Worm (Caenorhabditis elegans) whole organism, late embryonic: ENCODE results near the gene C35B1.5.
A peak's percentile ranks its signal among the peaks of the same experiment; 100 is the strongest.

Source experiments
- C08G9.2 ChIP-seq: sonication (generic microtip); optimal IDR thresholded peaks from 2 replicates; lab custom pipeline; 2016; ENCODE audit warnings: mild to moderate bottlenecking, missing genetic modification characterization, moderate library complexity, missing compliant biosample characterization
- F13H6.1 ChIP-seq: sonication (generic microtip); optimal IDR thresholded peaks from 2 replicates; lab custom pipeline; 2016; ENCODE audit warnings: missing genetic modification characterization, missing compliant biosample characterization
- T23F11.4 ChIP-seq: fragments of 200-800 bp; sonication (Bioruptor generic); optimal IDR thresholded peaks from 2 replicates; lab custom pipeline; 2018; ENCODE audit warnings: mild to moderate bottlenecking, missing genetic modification characterization, missing compliant biosample characterization
- ahr-1 ChIP-seq: sonication (generic microtip); optimal IDR thresholded peaks from 2 replicates; lab custom pipeline; 2016; ENCODE audit warnings: missing genetic modification characterization, missing compliant biosample characterization
- ceh-18 ChIP-seq: sonication (generic microtip); optimal IDR thresholded peaks from 2 replicates; lab custom pipeline; 2016; ENCODE audit warnings: missing genetic modification characterization, missing compliant biosample characterization
- ceh-19 ChIP-seq: fragments of 200-800 bp; sonication (Bioruptor generic); optimal IDR thresholded peaks from 2 replicates; lab custom pipeline; 2018; ENCODE audit warnings: mild to moderate bottlenecking, missing genetic modification characterization, missing compliant biosample characterization
- ceh-2 ChIP-seq: sonication (generic microtip); optimal IDR thresholded peaks from 2 replicates; lab custom pipeline; 2016; ENCODE audit warnings: missing genotype, missing genetic modification characterization, missing compliant biosample characterization
- ceh-30 ChIP-seq: fragments of 150-350 bp; optimal IDR thresholded peaks from 2 replicates; lab custom pipeline; 2014; ENCODE audit warnings: missing biosample characterization, missing genetic modification characterization
- ceh-31 ChIP-seq: sonication (generic microtip); optimal IDR thresholded peaks from 2 replicates; lab custom pipeline; 2016; ENCODE audit warnings: missing genetic modification characterization, missing compliant biosample characterization
- ceh-34 ChIP-seq: sonication (generic microtip); optimal IDR thresholded peaks from 2 replicates; lab custom pipeline; 2016; ENCODE audit warnings: mild to moderate bottlenecking, missing genetic modification characterization, missing compliant biosample characterization
- ceh-45 ChIP-seq: fragments of 200-800 bp; sonication (Bioruptor generic); IDR thresholded peaks from 2 replicates; pipeline ENCODE4 v1.3.6; 2022; ENCODE audit warnings: missing genetic modification reagents, missing genetic modification characterization, missing compliant biosample characterization
- ceh-48 ChIP-seq: sonication (generic microtip); optimal IDR thresholded peaks from 2 replicates; lab custom pipeline; 2016; ENCODE audit warnings: missing genetic modification characterization, inconsistent platforms, missing compliant biosample characterization
- ceh-6 ChIP-seq: fragments of 200-800 bp; sonication (Bioruptor generic); optimal IDR thresholded peaks from 2 replicates; lab custom pipeline; 2018; ENCODE audit warnings: mild to moderate bottlenecking, missing genetic modification characterization, missing compliant biosample characterization
- ceh-9 ChIP-seq: sonication (generic microtip); optimal IDR thresholded peaks from 2 replicates; lab custom pipeline; 2016; ENCODE audit warnings: mild to moderate bottlenecking, missing genetic modification characterization, inconsistent platforms, missing compliant biosample characterization
- che-1 ChIP-seq: sonication (generic microtip); optimal IDR thresholded peaks from 2 replicates; lab custom pipeline; 2016; ENCODE audit warnings: mild to moderate bottlenecking, missing genetic modification characterization, missing compliant biosample characterization
- dmd-4 ChIP-seq: sonication (generic microtip); optimal IDR thresholded peaks from 2 replicates; lab custom pipeline; 2016; ENCODE audit warnings: borderline replicate concordance, missing genetic modification characterization, missing compliant biosample characterization
- dve-1 ChIP-seq: sonication (generic microtip); optimal IDR thresholded peaks from 2 replicates; lab custom pipeline; 2017; ENCODE audit warnings: antibody characterized with exemption, mild to moderate bottlenecking, missing genetic modification characterization, missing compliant biosample characterization
- elt-2 ChIP-seq: sonication (generic microtip); optimal IDR thresholded peaks from 2 replicates; lab custom pipeline; 2016; ENCODE audit warnings: missing genetic modification reagents, missing genetic modification characterization, missing compliant biosample characterization
- elt-4 ChIP-seq: sonication (generic microtip); optimal IDR thresholded peaks from 2 replicates; lab custom pipeline; 2016; ENCODE audit warnings: missing genetic modification characterization, missing compliant biosample characterization
- ets-4 ChIP-seq: sonication (generic microtip); optimal IDR thresholded peaks from 2 replicates; lab custom pipeline; 2016; ENCODE audit warnings: missing genetic modification characterization, missing compliant biosample characterization
- fkh-10 ChIP-seq: fragments of 150-350 bp; optimal IDR thresholded peaks from 2 replicates; lab custom pipeline; 2014; ENCODE audit warnings: missing biosample characterization, missing genetic modification reagents, missing genetic modification characterization
- fkh-6 ChIP-seq: sonication (generic microtip); optimal IDR thresholded peaks from 2 replicates; lab custom pipeline; 2016; ENCODE audit warnings: missing genetic modification characterization, missing compliant biosample characterization
- hlh-13 ChIP-seq: fragments of 200-800 bp; sonication (Bioruptor generic); optimal IDR thresholded peaks from 2 replicates; lab custom pipeline; 2018; ENCODE audit warnings: mild to moderate bottlenecking, missing genetic modification characterization, missing compliant biosample characterization
- hlh-15 ChIP-seq: sonication (generic microtip); optimal IDR thresholded peaks from 2 replicates; lab custom pipeline; 2016; ENCODE audit warnings: missing genetic modification characterization, missing compliant biosample characterization
- hlh-8 ChIP-seq: sonication (generic microtip); optimal IDR thresholded peaks from 2 replicates; lab custom pipeline; 2016; ENCODE audit warnings: missing genotype, missing genetic modification characterization, missing compliant biosample characterization
- lim-6 ChIP-seq: sonication (generic microtip); optimal IDR thresholded peaks from 2 replicates; lab custom pipeline; 2016; ENCODE audit warnings: missing genetic modification characterization, missing compliant biosample characterization
- lin-11 ChIP-seq: fragments of 200-800 bp; sonication (Bioruptor generic); optimal IDR thresholded peaks from 2 replicates; lab custom pipeline; 2018; ENCODE audit warnings: mild to moderate bottlenecking, missing genetic modification characterization, missing compliant biosample characterization
- mec-3 ChIP-seq: sonication (generic microtip); optimal IDR thresholded peaks from 2 replicates; lab custom pipeline; 2016; ENCODE audit warnings: borderline replicate concordance, missing genetic modification characterization, missing compliant biosample characterization
- nfya-1 ChIP-seq: sonication (generic microtip); optimal IDR thresholded peaks from 2 replicates; lab custom pipeline; 2017; ENCODE audit warnings: missing genetic modification characterization, mild to moderate bottlenecking, missing compliant biosample characterization, antibody characterized with exemption, moderate library complexity
- npax-4 ChIP-seq: sonication (generic microtip); optimal IDR thresholded peaks from 2 replicates; lab custom pipeline; 2016; ENCODE audit warnings: missing genetic modification characterization, missing compliant biosample characterization
- odd-2 ChIP-seq: sonication (generic microtip); optimal IDR thresholded peaks from 2 replicates; lab custom pipeline; 2017; ENCODE audit warnings: antibody characterized with exemption, mild to moderate bottlenecking, missing genetic modification characterization, missing compliant biosample characterization
- pag-3 ChIP-seq: sonication (generic microtip); optimal IDR thresholded peaks from 2 replicates; lab custom pipeline; 2016; ENCODE audit warnings: missing compliant biosample characterization, missing genetic modification characterization, borderline replicate concordance
- pax-1 ChIP-seq: fragments of 150-350 bp; optimal IDR thresholded peaks from 2 replicates; lab custom pipeline; 2014; ENCODE audit warnings: missing biosample characterization, missing genetic modification characterization
- pha-2 ChIP-seq: sonication (generic microtip); optimal IDR thresholded peaks from 2 replicates; lab custom pipeline; 2017; ENCODE audit warnings: mild to moderate bottlenecking, missing genetic modification characterization, missing compliant biosample characterization
- pros-1 ChIP-seq: fragments of 150-350 bp; optimal IDR thresholded peaks from 2 replicates; lab custom pipeline; 2014; ENCODE audit warnings: missing biosample characterization, missing genetic modification reagents, missing genetic modification characterization
- ref-2 ChIP-seq: sonication (generic microtip); optimal IDR thresholded peaks from 2 replicates; lab custom pipeline; 2016; ENCODE audit warnings: missing genetic modification characterization, missing compliant biosample characterization
- sox-4 ChIP-seq: sonication (generic microtip); optimal IDR thresholded peaks from 2 replicates; lab custom pipeline; 2017; ENCODE audit warnings: mild to moderate bottlenecking, missing genetic modification characterization, inconsistent platforms, missing compliant biosample characterization
- tbx-2 ChIP-seq: sonication (generic microtip); optimal IDR thresholded peaks from 2 replicates; lab custom pipeline; 2016; ENCODE audit warnings: missing genetic modification characterization, missing compliant biosample characterization
- ttx-3 ChIP-seq: sonication (generic microtip); optimal IDR thresholded peaks from 2 replicates; lab custom pipeline; 2016; ENCODE audit warnings: missing genetic modification reagents, missing genetic modification characterization, missing compliant biosample characterization
- unc-3 ChIP-seq, 2 experiments: fragments of 200-800 bp in 1 of 2; sonication (Bioruptor generic) in 1 of 2; sonication (generic microtip) in 1 of 2; conservative IDR thresholded peaks in 1 of 2; optimal IDR thresholded peaks in 1 of 2; 2 replicates each; pipeline versions ENCODE4 v1.3.6 to Lab custom; 2016 to 2022; ENCODE audit warnings: missing compliant biosample characterization in 2 of 2, missing genetic modification characterization in 2 of 2, missing genetic modification reagents in 1 of 2
- unc-42 ChIP-seq: sonication (generic microtip); optimal IDR thresholded peaks from 2 replicates; lab custom pipeline; 2016; ENCODE audit warnings: missing genotype, missing genetic modification characterization, missing compliant biosample characterization
- unc-55 ChIP-seq: sonication (generic microtip); optimal IDR thresholded peaks from 2 replicates; lab custom pipeline; 2017; ENCODE audit warnings: missing biosample characterization, missing genetic modification reagents, missing genetic modification characterization
- zip-5 ChIP-seq: sonication (generic microtip); optimal IDR thresholded peaks from 2 replicates; lab custom pipeline; 2016; ENCODE audit warnings: missing genetic modification characterization, missing compliant biosample characterization

The C35B1.5 gene

ce11 chrIV:4102720-4103119 lies 18.7 kb upstream of the C35B1.5 start, which contains the start of gene ubc-1:
TSS of gene ubc-1 (plus strand) at chrIV:4103020.
- TF ChIP-seq ceh-6 (no peak), che-1 (tag; lab: Kevin White, UChicago) (no peak), fkh-6 (no peak), dmd-4 (tag; lab: Kevin White, UChicago) (no peak), lin-11 (tag; lab: Kevin White, UChicago) (no peak), tbx-2 (no peak), ceh-9 (tag; lab: Kevin White, UChicago) (no peak), ceh-48 (tag; lab: Kevin White, UChicago) (no peak), lim-6 (tag; lab: Kevin White, UChicago) (no peak), pag-3 (tag; lab: Kevin White, UChicago) (no peak), T23F11.4 (GFP tag; lab: Kevin White, UChicago) (no peak), C08G9.2 (tag; lab: Kevin White, UChicago) (no peak), npax-4 (tag; lab: Kevin White, UChicago) (no peak), ref-2 (no peak), unc-3 (GFP tag; conservative IDR thresholded peaks at IDR 0.05; lab: Robert Waterston, UW) (no peak), unc-3 (tag; optimal IDR thresholded peaks at IDR 0.05; lab: Kevin White, UChicago) (no peak), zip-5 (tag; lab: Kevin White, UChicago) (no peak), ceh-45 (GFP tag; lab: Robert Waterston, UW) (no peak), hlh-15 (no peak), dve-1 (tag; lab: Kevin White, UChicago) (no peak)

DNA sequence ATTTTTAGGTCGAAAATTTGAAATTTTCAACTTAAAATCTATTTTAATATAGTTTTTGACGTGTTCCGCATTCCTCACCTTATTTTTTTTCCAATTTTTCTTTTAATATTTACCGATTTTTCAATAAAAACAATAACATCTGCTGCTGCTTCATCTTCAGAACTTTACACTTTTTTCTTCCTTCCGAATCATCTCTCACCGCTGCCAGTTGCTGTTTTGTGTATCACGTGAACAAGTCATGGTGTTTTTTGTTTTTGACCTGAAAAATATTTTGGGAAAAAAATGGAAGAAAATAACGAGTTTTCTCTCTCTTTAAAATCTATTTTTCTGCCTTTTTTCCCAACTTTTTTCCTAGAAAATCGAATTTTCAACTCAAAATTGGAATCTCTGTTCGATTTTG lies 15.8 kb upstream of the C35B1.5 start:
- TF ChIP-seq ceh-19 (GFP tag; lab: Kevin White, UChicago) (no peak), dmd-4 (tag; lab: Kevin White, UChicago) (no peak), sox-4 (no peak), lin-11 (tag; lab: Kevin White, UChicago) (no peak), pag-3 (tag; lab: Kevin White, UChicago) (no peak), hlh-13 (no peak)
- TF ChIP-seq, all 69 proteins: peak for 0

- TF ChIP-seq mec-3 (tag; lab: Kevin White, UChicago) = no peak
- TF ChIP-seq hlh-8 (tag; lab: Kevin White, UChicago) = no peak
- TF ChIP-seq pha-2 (tag; lab: Kevin White, UChicago) = no peak
- no peak for TF ChIP-seq ceh-48 (tag; lab: Kevin White, UChicago)
- no peak for TF ChIP-seq F13H6.1
Measured at ce11 chrIV:4096940-4097339, 12.9 kb upstream of the C35B1.5 start.

DNA sequence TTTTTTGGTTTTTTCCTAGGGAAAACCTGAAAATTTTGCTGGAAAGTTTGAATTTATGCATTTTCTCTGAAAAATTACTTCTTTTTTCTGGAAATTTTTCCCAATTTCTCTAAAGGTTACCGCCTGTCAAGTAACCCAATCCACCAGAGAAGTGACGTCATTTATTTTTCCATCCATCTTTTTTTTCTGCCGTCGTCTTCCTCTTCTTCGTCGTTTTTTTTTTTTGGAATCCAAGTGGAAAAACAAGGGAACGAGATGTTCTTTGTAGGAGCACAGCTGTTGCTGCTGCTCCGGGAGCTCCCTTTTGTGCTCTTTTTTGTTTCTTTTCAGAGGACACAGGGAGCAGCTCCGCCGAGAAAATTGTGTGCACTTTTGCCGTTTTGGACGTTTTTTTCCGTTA lies 10.4 kb upstream of the C35B1.5 start:
- no peak for TF ChIP-seq che-1 (tag; lab: Kevin White, UChicago)
- no peak for TF ChIP-seq F13H6.1

ce11 chrIV:4093087-4093486 lies 9.1 kb upstream of the C35B1.5 start:
- TF ChIP-seq pros-1 (tag; lab: Kevin White, UChicago) (no peak), F13H6.1 (peak; percentile 20), unc-55 (peak; percentile 8), ceh-31 (tag; lab: Kevin White, UChicago) (peak; percentile 66), ceh-34 (tag; lab: Kevin White, UChicago) (peak; percentile 27), ahr-1 (tag; lab: Kevin White, UChicago) (no peak), elt-4 (no peak), ttx-3 (tag; lab: Kevin White, UChicago) (no peak), hlh-15 (no peak), nfya-1 (tag; lab: Kevin White, UChicago) (peak; percentile 74), ceh-19 (GFP tag; lab: Kevin White, UChicago) (no peak), ceh-18 (peak; percentile 73), odd-2 (tag; lab: Kevin White, UChicago) (no peak), C08G9.2 (tag; lab: Kevin White, UChicago) (peak; percentile 37), ets-4 (no peak), dve-1 (tag; lab: Kevin White, UChicago) (peak; percentile 21), pax-1 (tag; lab: Kevin White, UChicago) (no peak), elt-2 (tag; lab: Kevin White, UChicago) (no peak), unc-42 (tag; lab: Kevin White, UChicago) (peak; percentile 17), mec-3 (tag; lab: Kevin White, UChicago) (no peak), tbx-2 (peak; percentile 29), ceh-48 (tag; lab: Kevin White, UChicago) (peak; percentile 22), ceh-2 (tag; lab: Kevin White, UChicago) (peak; percentile 17), ceh-30 (tag; lab: Kevin White, UChicago) (no peak), fkh-10 (GFP tag; lab: Kevin White, UChicago) (no peak)
